In genomic region chr3L:15305036-15305613, dm6 we compare ENCODE assay signal across 5 fruit fly cellular contexts.
TF ChIP-seq lines count a peak whose summit lies in the region.

No protein-coding gene starts in this region.

- TF ChIP-seq CTCF in whole organism, embryonic (GFP tag; optimal IDR thresholded peaks at IDR 0.05; lab: Kevin White, UChicago), result no peak

TF ChIP-seq in whole organism, adult, 20 proteins besides CTCF, POLR2A, EP300 and RAD21:
- TF ChIP-seq CG11617 (GFP tag; optimal IDR thresholded peaks at IDR 0.05; lab: Kevin White, UChicago) (peak; percentile 3), CG33017 (tag; optimal IDR thresholded peaks at IDR 0.05; lab: Kevin White, UChicago) (no peak)

TF ChIP-seq in whole organism, embryonic, 481 proteins besides CTCF, POLR2A, EP300 and RAD21 (continues in another document):
- TF ChIP-seq CG7357 (GFP tag; IDR thresholded peaks at IDR 0.05; lab: Robert Waterston, UW), result no peak
- no peak for TF ChIP-seq B-H1 (GFP tag; IDR thresholded peaks at IDR 0.05; lab: Robert Waterston, UW)
- no peak for TF ChIP-seq Asciz (GFP tag; optimal IDR thresholded peaks at IDR 0.05; lab: Kevin White, UChicago)
- TF ChIP-seq Usf (GFP tag; optimal IDR thresholded peaks at IDR 0.05; lab: Kevin White, UChicago), result no peak
- TF ChIP-seq Doc2 (GFP tag; IDR thresholded peaks at IDR 0.05; lab: Robert Waterston, UW), result no peak
- no peak for TF ChIP-seq HHEX (GFP tag; optimal IDR thresholded peaks at IDR 0.05; lab: Kevin White, UChicago)
- peak in 1 of 3 experiments; percentile 46 for TF ChIP-seq lola (GFP tag; optimal IDR thresholded peaks at IDR 0.05; lab: Kevin White, UChicago)
- no peak for TF ChIP-seq CG17359 (tag; optimal IDR thresholded peaks at IDR 0.05; lab: Kevin White, UChicago)
- TF ChIP-seq zfh1 (GFP tag; IDR thresholded peaks at IDR 0.05; lab: Robert Waterston, UW), result no peak
- TF ChIP-seq luna (GFP tag; optimal IDR thresholded peaks at IDR 0.05; lab: Kevin White, UChicago), result no peak
- TF ChIP-seq CG2678 (tag; optimal IDR thresholded peaks at IDR 0.05; lab: Kevin White, UChicago), result peak; percentile 13
- no peak for TF ChIP-seq oc (tag; optimal IDR thresholded peaks at IDR 0.05; lab: Kevin White, UChicago)
- TF ChIP-seq CG8089 (GFP tag; optimal IDR thresholded peaks at IDR 0.05; lab: Kevin White, UChicago), result no peak
- no peak for TF ChIP-seq ac (GFP tag; optimal IDR thresholded peaks at IDR 0.05; lab: Kevin White, UChicago)
- no peak for TF ChIP-seq grau (tag; optimal IDR thresholded peaks at IDR 0.05; lab: Kevin White, UChicago)
- no peak for TF ChIP-seq CG15073 (GFP tag; optimal IDR thresholded peaks at IDR 0.05; lab: Kevin White, UChicago)
- peak; percentile 12 for TF ChIP-seq CG12391 (tag; optimal IDR thresholded peaks at IDR 0.05; lab: Kevin White, UChicago)
- no peak for TF ChIP-seq CG7271 (tag; optimal IDR thresholded peaks at IDR 0.05; lab: Kevin White, UChicago)
- TF ChIP-seq yki (optimal IDR thresholded peaks at IDR 0.05; lab: Kevin White, UChicago), result no peak
- no peak for TF ChIP-seq sens (GFP tag; lab: Kevin White, UChicago)
- no peak for TF ChIP-seq cwo (GFP tag; optimal IDR thresholded peaks at IDR 0.05; lab: Kevin White, UChicago)
- no peak for TF ChIP-seq Hey (tag; optimal IDR thresholded peaks at IDR 0.05; lab: Kevin White, UChicago)
- TF ChIP-seq CG31388 (GFP tag; optimal IDR thresholded peaks at IDR 0.05; lab: Kevin White, UChicago), result no peak
- TF ChIP-seq Camta (GFP tag; optimal IDR thresholded peaks at IDR 0.05; lab: Kevin White, UChicago), result no peak

TF ChIP-seq in whole organism, prepupa, 60 proteins besides CTCF, POLR2A, EP300 and RAD21 (continues in another document):
- TF ChIP-seq CG8632 (GFP tag; optimal IDR thresholded peaks at IDR 0.05; lab: Kevin White, UChicago) (peak; percentile 20), CG11294 (GFP tag; IDR thresholded peaks at IDR 0.05; lab: Robert Waterston, UW) (no peak), CG4318 (GFP tag; optimal IDR thresholded peaks at IDR 0.05; lab: Kevin White, UChicago) (no peak), CG32006 (GFP tag; optimal IDR thresholded peaks at IDR 0.05; lab: Kevin White, UChicago) (peak; percentile 40), CG11902 (GFP tag; optimal IDR thresholded peaks at IDR 0.05; lab: Kevin White, UChicago) (no peak), CG15336 (GFP tag; IDR thresholded peaks at IDR 0.05; lab: Robert Waterston, UW) (no peak), CG8319 (GFP tag; optimal IDR thresholded peaks at IDR 0.05; lab: Kevin White, UChicago) (no peak), fkh (GFP tag; optimal IDR thresholded peaks at IDR 0.05; lab: Kevin White, UChicago) (no peak), Hr39 (GFP tag; optimal IDR thresholded peaks at IDR 0.05; lab: Kevin White, UChicago) (peak; percentile 4), Lpt (GFP tag; optimal IDR thresholded peaks at IDR 0.05; lab: Kevin White, UChicago) (no peak), esn (GFP tag; optimal IDR thresholded peaks at IDR 0.05; lab: Kevin White, UChicago) (peak; percentile 40), CG6808 (GFP tag; optimal IDR thresholded peaks at IDR 0.05; lab: Kevin White, UChicago) (no peak), CG3032 (tag; optimal IDR thresholded peaks at IDR 0.05; lab: Kevin White, UChicago) (no peak), Ets21C (GFP tag; optimal IDR thresholded peaks at IDR 0.05; lab: Kevin White, UChicago) (no peak), fd85E (GFP tag; optimal IDR thresholded peaks at IDR 0.05; lab: Kevin White, UChicago) (no peak), CG9139 (GFP tag; optimal IDR thresholded peaks at IDR 0.05; lab: Kevin White, UChicago) (no peak), topi (GFP tag; optimal IDR thresholded peaks at IDR 0.05; lab: Kevin White, UChicago) (no peak), CG34406 (GFP tag; optimal IDR thresholded peaks at IDR 0.05; lab: Kevin White, UChicago) (peak; percentile 11), eg (GFP tag; IDR thresholded peaks at IDR 0.05; lab: Robert Waterston, UW) (0 out of 3 replicates have a peak, but pooled peaks have one; percentile 6), CG6854 (GFP tag; optimal IDR thresholded peaks at IDR 0.05; lab: Kevin White, UChicago) (no peak), Eip78C (GFP tag; lab: Kevin White, UChicago) (peak; percentile 35), vri (GFP tag; optimal IDR thresholded peaks at IDR 0.05; lab: Kevin White, UChicago) (peak; percentile 10), salr (GFP tag; optimal IDR thresholded peaks at IDR 0.05; lab: Kevin White, UChicago) (no peak), pdm3 (GFP tag; optimal IDR thresholded peaks at IDR 0.05; lab: Kevin White, UChicago) (no peak)

TF ChIP-seq in whole organism, pupa, 21 proteins besides CTCF, POLR2A, EP300 and RAD21:
- no peak for TF ChIP-seq CG4496 (GFP tag; IDR thresholded peaks at IDR 0.05; lab: Robert Waterston, UW)
- TF ChIP-seq gl (tag; optimal IDR thresholded peaks at IDR 0.05; lab: Kevin White, UChicago), result no peak
- TF ChIP-seq Snoo (tag; optimal IDR thresholded peaks at IDR 0.05; lab: Kevin White, UChicago), result peak; percentile 3
- peak; percentile 11 for TF ChIP-seq CG8159 (tag; optimal IDR thresholded peaks at IDR 0.05; lab: Kevin White, UChicago)
- TF ChIP-seq CG9948 (tag; optimal IDR thresholded peaks at IDR 0.05; lab: Kevin White, UChicago), result no peak

TF ChIP-seq in whole organism, wandering third instar larva, 38 proteins besides CTCF, POLR2A, EP300 and RAD21:
- TF ChIP-seq CrebA (GFP tag; optimal IDR thresholded peaks at IDR 0.05; lab: Kevin White, UChicago; ENCODE audit: borderline replicate concordance) (no peak), sage (GFP tag; optimal IDR thresholded peaks at IDR 0.05; lab: Kevin White, UChicago) (no peak), dl (GFP tag; optimal IDR thresholded peaks at IDR 0.05; lab: Kevin White, UChicago; ENCODE audit: insufficient read depth in 1 of 2, partially characterized antibody in 2 of 2) (peak in 1 of 2 experiments; percentile 43), Dfd (GFP tag; optimal IDR thresholded peaks at IDR 0.05; lab: Kevin White, UChicago) (no peak), CG32264 (GFP tag; optimal IDR thresholded peaks at IDR 0.05; lab: Kevin White, UChicago) (no peak), Dif (GFP tag; optimal IDR thresholded peaks at IDR 0.05; lab: Kevin White, UChicago; ENCODE audit: partially characterized antibody) (peak; percentile 30), Rel (GFP tag; optimal IDR thresholded peaks at IDR 0.05; lab: Kevin White, UChicago) (no peak), Rel (tag; optimal IDR thresholded peaks at IDR 0.05; lab: Kevin White, UChicago) (no peak), CG9705 (GFP tag; optimal IDR thresholded peaks at IDR 0.05; lab: Kevin White, UChicago) (no peak), GATAd (GFP tag; optimal IDR thresholded peaks at IDR 0.05; lab: Kevin White, UChicago) (no peak), fru (GFP tag; optimal IDR thresholded peaks at IDR 0.05; lab: Kevin White, UChicago) (no peak)
